Fruit fly (Drosophila melanogaster) whole organism, embryonic: Measurements from ENCODE around the gene CG13077.

Experiments
- Abd-B ChIP-seq: fragments of 200-800 bp; sonication (Bioruptor generic); optimal IDR thresholded peaks from 2 replicates; lab custom pipeline; 2018; ENCODE audit warnings: missing biosample characterization, mild to moderate bottlenecking, missing genetic modification characterization, moderate library complexity
- B-H1 ChIP-seq: fragments of 200-800 bp; sonication (Bioruptor generic); IDR thresholded peaks from 3 replicates; pipeline ENCODE4 v1.3.6; 2022; ENCODE audit warnings: missing biosample characterization, missing genetic modification characterization
- Bdp1 ChIP-seq: fragments of 200-800 bp; sonication (Bioruptor generic); optimal IDR thresholded peaks from 3 replicates; lab custom pipeline; 2016; ENCODE audit warnings: missing biosample characterization, missing genetic modification characterization
- CG10147 ChIP-seq: fragments of 200-800 bp; sonication (Bioruptor generic); optimal IDR thresholded peaks from 2 replicates; lab custom pipeline; 2019; ENCODE audit warnings: missing biosample characterization, mild to moderate bottlenecking, missing genetic modification characterization, moderate library complexity
- CG10959 ChIP-seq: fragments of 200-800 bp; sonication (Bioruptor generic); IDR thresholded peaks from 2 replicates; pipeline ENCODE4 v1.3.6; 2022; ENCODE audit warnings: missing biosample characterization, missing genetic modification characterization
- CG11504 ChIP-seq: fragments of 200-800 bp; sonication (Bioruptor generic); optimal IDR thresholded peaks from 3 replicates; lab custom pipeline; 2019; ENCODE audit warnings: missing biosample characterization, mild to moderate bottlenecking, missing genetic modification characterization, moderate library complexity
- CG11723 ChIP-seq: fragments of 200-800 bp; sonication (Bioruptor generic); optimal IDR thresholded peaks from 2 replicates; lab custom pipeline; 2017; ENCODE audit warnings: missing biosample characterization, mild to moderate bottlenecking, missing genetic modification characterization
- CG12219 ChIP-seq: fragments of 200-800 bp; sonication (Bioruptor generic); optimal IDR thresholded peaks from 3 replicates; lab custom pipeline; 2018; ENCODE audit warnings: missing biosample characterization, mild to moderate bottlenecking, missing genetic modification characterization
- CG12391 ChIP-seq: fragments of 200-800 bp; sonication (Bioruptor generic); optimal IDR thresholded peaks from 3 replicates; lab custom pipeline; 2018; ENCODE audit warnings: missing biosample characterization, mild to moderate bottlenecking, missing genetic modification characterization, moderate library complexity
- CG13775 ChIP-seq: fragments of 200-800 bp; sonication (Bioruptor generic); optimal IDR thresholded peaks from 3 replicates; lab custom pipeline; 2017; ENCODE audit warnings: missing biosample characterization, mild to moderate bottlenecking, missing genetic modification characterization
- CG16813 ChIP-seq: fragments of 200-800 bp; sonication (Bioruptor generic); IDR thresholded peaks from 3 replicates; pipeline ENCODE4 v1.3.6; 2022; ENCODE audit warnings: missing biosample characterization, missing genetic modification characterization; ENCODE audit not compliant: partially characterized antibody
- CG18011 ChIP-seq: fragments of 200-800 bp; sonication (Bioruptor generic); optimal IDR thresholded peaks from 2 replicates; lab custom pipeline; 2017; ENCODE audit warnings: missing biosample characterization, missing genetic modification characterization, mild to moderate bottlenecking, moderate library complexity, missing genotype
- CG2129 ChIP-seq: fragments of 200-800 bp; sonication (Bioruptor generic); IDR thresholded peaks from 2 replicates; pipeline ENCODE4 v1.3.6; 2022; ENCODE audit warnings: missing biosample characterization, missing genetic modification characterization; ENCODE audit not compliant: partially characterized antibody
- CG3847 ChIP-seq: fragments of 200-800 bp; sonication (Bioruptor generic); IDR thresholded peaks from 2 replicates; pipeline ENCODE4 v1.3.6; 2022; ENCODE audit warnings: missing biosample characterization, missing genetic modification characterization
- CG42726 ChIP-seq: fragments of 200-800 bp; sonication (Bioruptor generic); IDR thresholded peaks from 2 replicates; pipeline ENCODE4 v1.3.6; 2022; ENCODE audit warnings: missing biosample characterization, missing genetic modification characterization; ENCODE audit not compliant: partially characterized antibody
- CG6254 ChIP-seq: fragments of 200-800 bp; sonication (Bioruptor generic); optimal IDR thresholded peaks from 3 replicates; lab custom pipeline; 2017; ENCODE audit warnings: mild to moderate bottlenecking, missing biosample characterization, missing genetic modification reagents, missing genetic modification characterization
- CG6813 ChIP-seq: fragments of 200-800 bp; sonication (Bioruptor generic); optimal IDR thresholded peaks from 2 replicates; lab custom pipeline; 2017; ENCODE audit warnings: missing biosample characterization, missing genetic modification characterization, mild to moderate bottlenecking, moderate library complexity, missing genetic modification reagents
- Dll ChIP-seq: fragments of 200-800 bp; sonication (Bioruptor generic); IDR thresholded peaks from 4 replicates; pipeline ENCODE4 v1.3.6; 2022; ENCODE audit warnings: missing biosample characterization, missing genetic modification characterization; ENCODE audit not compliant: partially characterized antibody
- Doc3 ChIP-seq: fragments of 200-800 bp; sonication (Bioruptor generic); IDR thresholded peaks from 3 replicates; pipeline ENCODE4 v1.3.6; 2022; ENCODE audit warnings: missing biosample characterization, missing genetic modification characterization; ENCODE audit not compliant: partially characterized antibody
- Dp ChIP-seq: fragments of 200-800 bp; sonication (Bioruptor generic); optimal IDR thresholded peaks from 2 replicates; lab custom pipeline; 2018; ENCODE audit warnings: missing biosample characterization, mild to moderate bottlenecking, missing genetic modification characterization, moderate library complexity
- E2f2 ChIP-seq: fragments of 200-800 bp; sonication (Bioruptor generic); IDR thresholded peaks from 2 replicates; pipeline ENCODE4 v1.3.6; 2022; ENCODE audit warnings: missing biosample characterization, missing genetic modification characterization
- Hr51 ChIP-seq, 2 experiments: fragments of 200-800 bp; sonication (Bioruptor generic); optimal IDR thresholded peaks; 2 replicates in 1 of 2; 3 replicates in 1 of 2; lab custom pipeline; 2016 to 2018; ENCODE audit warnings: missing biosample characterization in 2 of 2, missing genetic modification characterization in 2 of 2, mild to moderate bottlenecking in 1 of 2, moderate library complexity in 1 of 2
- MESR4 ChIP-seq: fragments of 200-800 bp; sonication (Bioruptor generic); optimal IDR thresholded peaks from 2 replicates; lab custom pipeline; 2018; ENCODE audit warnings: missing biosample characterization, mild to moderate bottlenecking, missing genetic modification characterization, moderate library complexity
- Med ChIP-seq: fragments of 200-800 bp; sonication (Bioruptor generic); peaks from one replicate; lab custom pipeline; 2016; ENCODE audit warnings: missing biosample characterization, missing genetic modification characterization, mild to moderate bottlenecking, inconsistent platforms, moderate library complexity
- Neu2 ChIP-seq: fragments of 200-800 bp; sonication (Bioruptor generic); optimal IDR thresholded peaks from 3 replicates; lab custom pipeline; 2016; ENCODE audit warnings: missing biosample characterization, missing genetic modification characterization, borderline replicate concordance
- Scr ChIP-seq: fragments of 200-800 bp; sonication (Bioruptor generic); IDR thresholded peaks from 2 replicates; pipeline ENCODE4 v1.3.6; 2022; ENCODE audit warnings: missing biosample characterization, missing genetic modification characterization; ENCODE audit not compliant: partially characterized antibody
- Side ChIP-seq: fragments of 200-800 bp; sonication (Bioruptor generic); optimal IDR thresholded peaks from 2 replicates; lab custom pipeline; 2016; ENCODE audit warnings: missing biosample characterization, missing genetic modification characterization
- Six4 ChIP-seq: fragments of 200-800 bp; sonication (Bioruptor generic); optimal IDR thresholded peaks from 2 replicates; lab custom pipeline; 2016; ENCODE audit warnings: missing biosample characterization, missing genetic modification characterization
- Xbp1 ChIP-seq: fragments of 200-800 bp; sonication (Bioruptor generic); optimal IDR thresholded peaks from 3 replicates; lab custom pipeline; 2016; ENCODE audit warnings: missing biosample characterization, mild to moderate bottlenecking, missing genetic modification characterization
- YL-1 ChIP-seq: fragments of 200-800 bp; sonication (Bioruptor generic); optimal IDR thresholded peaks from 3 replicates; lab custom pipeline; 2017; ENCODE audit warnings: missing biosample characterization, mild to moderate bottlenecking, missing genetic modification characterization
- amos ChIP-seq: fragments of 200-800 bp; sonication (Bioruptor generic); IDR thresholded peaks from 2 replicates; pipeline ENCODE4 v1.3.6; 2022; ENCODE audit warnings: missing biosample characterization, missing genetic modification characterization; ENCODE audit not compliant: partially characterized antibody
- cg ChIP-seq: fragments of 200-800 bp; sonication (Bioruptor generic); optimal IDR thresholded peaks from 3 replicates; lab custom pipeline; 2019; ENCODE audit warnings: missing biosample characterization, mild to moderate bottlenecking, missing genetic modification characterization, moderate library complexity
- chn ChIP-seq: fragments of 200-800 bp; sonication (Bioruptor generic); optimal IDR thresholded peaks from 2 replicates; lab custom pipeline; 2016; ENCODE audit warnings: missing biosample characterization, missing genetic modification characterization
- danr ChIP-seq: fragments of 200-800 bp; sonication (Bioruptor generic); IDR thresholded peaks from 2 replicates; pipeline ENCODE4 v1.3.6; 2022; ENCODE audit warnings: missing biosample characterization, missing genetic modification characterization
- gcm2 ChIP-seq: fragments of 200-800 bp; sonication (Bioruptor generic); optimal IDR thresholded peaks from 2 replicates; lab custom pipeline; 2016; ENCODE audit warnings: missing biosample characterization, missing genetic modification characterization
- jigr1 ChIP-seq: fragments of 200-800 bp; sonication (Bioruptor generic); IDR thresholded peaks from 3 replicates; pipeline ENCODE4 v1.3.6; 2022; ENCODE audit warnings: missing biosample characterization, missing genetic modification characterization
- kay ChIP-seq: fragments of 200-800 bp; sonication (Bioruptor generic); optimal IDR thresholded peaks from 2 replicates; lab custom pipeline; 2016; ENCODE audit warnings: missing biosample characterization, missing genetic modification characterization
- lbe ChIP-seq: fragments of 200-800 bp; sonication (Bioruptor generic); optimal IDR thresholded peaks from 2 replicates; lab custom pipeline; 2016; ENCODE audit warnings: missing biosample characterization, mild to moderate bottlenecking, missing genetic modification characterization
- pnt ChIP-seq: fragments of 200-800 bp; sonication (Bioruptor generic); optimal IDR thresholded peaks from 3 replicates; lab custom pipeline; 2016; ENCODE audit warnings: missing biosample characterization, missing genetic modification characterization
- pzg ChIP-seq: fragments of 200-800 bp; sonication (Bioruptor generic); optimal IDR thresholded peaks from 3 replicates; lab custom pipeline; 2018; ENCODE audit warnings: missing biosample characterization, mild to moderate bottlenecking, missing genetic modification characterization, moderate library complexity
- ranshi ChIP-seq: fragments of 200-800 bp; sonication (Bioruptor generic); IDR thresholded peaks from 2 replicates; pipeline ENCODE4 v1.3.6; 2022; ENCODE audit warnings: missing biosample characterization, missing genetic modification characterization
- sc ChIP-seq, 3 experiments: fragments of >200 bp in 2 of 3; fragments of 200-800 bp in 1 of 3; sonication (Bioruptor generic) in 1 of 3; optimal IDR thresholded peaks; 2 replicates in 2 of 3; 3 replicates in 1 of 3; lab custom pipeline; 2017; ENCODE audit warnings: mild to moderate bottlenecking in 1 of 3, missing biosample characterization in 1 of 3, missing genetic modification characterization in 1 of 3, missing genetic modification reagents in 1 of 3
- sens ChIP-seq: fragments of 200-800 bp; sonication (Bioruptor generic); peaks from one replicate; lab custom pipeline; 2016; ENCODE audit warnings: missing biosample characterization, missing genetic modification characterization
- stc ChIP-seq: fragments of 200-800 bp; sonication (Bioruptor generic); IDR thresholded peaks from 2 replicates; pipeline ENCODE4 v1.3.6; 2022; ENCODE audit warnings: missing biosample characterization, missing genetic modification characterization
- stwl ChIP-seq: fragments of 200-800 bp; sonication (Bioruptor generic); optimal IDR thresholded peaks from 3 replicates; lab custom pipeline; 2018; ENCODE audit warnings: missing biosample characterization, mild to moderate bottlenecking, missing genetic modification characterization, moderate library complexity
- trem ChIP-seq: fragments of 200-800 bp; optimal IDR thresholded peaks from 3 replicates; lab custom pipeline; 2019; ENCODE audit warnings: missing biosample characterization, mild to moderate bottlenecking, missing genetic modification characterization, moderate library complexity
- zen ChIP-seq: fragments of 200-800 bp; sonication (Bioruptor generic); optimal IDR thresholded peaks from 3 replicates; lab custom pipeline; 2018; ENCODE audit warnings: missing biosample characterization, mild to moderate bottlenecking, missing genetic modification characterization, moderate library complexity
- zen2 ChIP-seq: fragments of 200-800 bp; sonication (Bioruptor generic); IDR thresholded peaks from 3 replicates; pipeline ENCODE4 v1.3.6; 2022; ENCODE audit warnings: missing biosample characterization, missing genetic modification characterization; ENCODE audit not compliant: partially characterized antibody

Gene CG13077

dm6 chr2L:19565233-19565898 is at the start of gene CG13077 (continued):
- TF ChIP-seq Dll (GFP tag; lab: Robert Waterston, UW): peak; percentile 68
- peak; percentile 9 for TF ChIP-seq pzg (GFP tag; lab: Kevin White, UChicago)
- peak; percentile 14 for TF ChIP-seq trem (tag; lab: Kevin White, UChicago)
- TF ChIP-seq cg (GFP tag; lab: Kevin White, UChicago): no peak
- peak; percentile 40; the same call in 1 of the 2 replicates for TF ChIP-seq amos (GFP tag; lab: Robert Waterston, UW)
- TF ChIP-seq CG6254 (GFP tag; lab: Kevin White, UChicago): no peak
- no peak for TF ChIP-seq CG42726 (GFP tag; lab: Robert Waterston, UW)
- no peak for TF ChIP-seq CG10147 (GFP tag; lab: Kevin White, UChicago)
- TF ChIP-seq jigr1: no peak
- no peak for TF ChIP-seq YL-1 (GFP tag; lab: Kevin White, UChicago)
- TF ChIP-seq Neu2 (GFP tag; lab: Kevin White, UChicago): no peak
- TF ChIP-seq Doc3 (GFP tag; lab: Robert Waterston, UW): peak; percentile 76; the same call in 2 of the 3 replicates
- TF ChIP-seq ranshi: no peak
- TF ChIP-seq chn: no peak
- TF ChIP-seq Scr: 0 out of 2 replicates have a peak, but pooled peaks have one; percentile 34
- no peak for TF ChIP-seq Side (GFP tag; lab: Kevin White, UChicago)
- no peak for TF ChIP-seq Hr51 (GFP tag; optimal IDR thresholded peaks at IDR 0.05; lab: Kevin White, UChicago)
- TF ChIP-seq CG2129: no peak
- TF ChIP-seq danr (GFP tag; lab: Robert Waterston, UW): no peak
- TF ChIP-seq CG3847 (GFP tag; lab: Robert Waterston, UW): no peak
- no peak for TF ChIP-seq CG16813 (GFP tag; lab: Robert Waterston, UW)
- TF ChIP-seq CG13775 (GFP tag; lab: Kevin White, UChicago): no peak
- peak; percentile 62 for TF ChIP-seq sens
- peak; percentile 71 for TF ChIP-seq Dp (GFP tag; lab: Kevin White, UChicago)
- TF ChIP-seq stwl: peak; percentile 99
- no peak for TF ChIP-seq pnt
- TF ChIP-seq CG6813: no peak
- TF ChIP-seq CG18011 (GFP tag; lab: Kevin White, UChicago): peak; percentile 95
- TF ChIP-seq sc (optimal IDR thresholded peaks at IDR 0.05; lab: Kevin White, UChicago): no peak
- TF ChIP-seq sc (GFP tag; optimal IDR thresholded peaks at IDR 0.05; lab: Kevin White, UChicago): no peak
- TF ChIP-seq MESR4 (GFP tag; lab: Kevin White, UChicago): no peak
- TF ChIP-seq Abd-B (GFP tag; lab: Kevin White, UChicago): peak; percentile 2
- no peak for TF ChIP-seq lbe (GFP tag; lab: Kevin White, UChicago)
- peak; percentile 76 for TF ChIP-seq E2f2 (GFP tag; lab: Robert Waterston, UW)
- TF ChIP-seq Med: peak; percentile 64
- TF ChIP-seq B-H1 (GFP tag; lab: Robert Waterston, UW): no peak
- no peak for TF ChIP-seq CG12219 (GFP tag; lab: Kevin White, UChicago)
- no peak for TF ChIP-seq zen (tag; lab: Kevin White, UChicago)
- no peak for TF ChIP-seq Xbp1 (GFP tag; lab: Kevin White, UChicago)
- no peak for TF ChIP-seq kay
- TF ChIP-seq CG10959 (GFP tag; lab: Robert Waterston, UW): no peak
- peak; percentile 87 for TF ChIP-seq zen2 (GFP tag; lab: Robert Waterston, UW)
- no peak for TF ChIP-seq stc (GFP tag; lab: Robert Waterston, UW)
- TF ChIP-seq gcm2 (GFP tag; lab: Kevin White, UChicago): no peak
- no peak for TF ChIP-seq CG11504
- no peak for TF ChIP-seq CG11723 (GFP tag; lab: Kevin White, UChicago)
- no peak for TF ChIP-seq Six4 (GFP tag; lab: Kevin White, UChicago)
- no peak for TF ChIP-seq CG12391 (tag; lab: Kevin White, UChicago)
- TF ChIP-seq Bdp1 (GFP tag; lab: Kevin White, UChicago): no peak
